Fruit fly (Drosophila melanogaster) whole organism, embryonic: ENCODE results near the gene zld.

Source experiments
- B-H1 ChIP-seq: fragments of 200-800 bp; sonication (Bioruptor generic); IDR thresholded peaks from 3 replicates; pipeline ENCODE4 v1.3.6; 2022; ENCODE audit warnings: missing biosample characterization, missing genetic modification characterization
- BtbVII ChIP-seq: fragments of 200-800 bp; sonication (Bioruptor generic); optimal IDR thresholded peaks from 3 replicates; lab custom pipeline; 2017; ENCODE audit warnings: missing biosample characterization, mild to moderate bottlenecking, missing genetic modification characterization
- CG10267 ChIP-seq: fragments of 200-800 bp; sonication (Bioruptor generic); optimal IDR thresholded peaks from 2 replicates; lab custom pipeline; 2018; ENCODE audit warnings: missing biosample characterization, mild to moderate bottlenecking, missing genetic modification characterization, moderate library complexity
- CG11247 ChIP-seq: fragments of 200-800 bp; sonication (Bioruptor generic); IDR thresholded peaks from 2 replicates; pipeline ENCODE4 v1.3.6; 2022; ENCODE audit warnings: missing biosample characterization, missing genetic modification characterization
- CG11398 ChIP-seq: fragments of 200-800 bp; sonication (Bioruptor generic); optimal IDR thresholded peaks from 2 replicates; lab custom pipeline; 2016; ENCODE audit warnings: missing biosample characterization, missing genetic modification characterization
- CG11560 ChIP-seq: fragments of 200-800 bp; sonication (Bioruptor generic); IDR thresholded peaks from 3 replicates; pipeline ENCODE4 v1.3.6; 2022; ENCODE audit warnings: missing biosample characterization, missing genetic modification characterization
- CG12299 ChIP-seq: fragments of 200-800 bp; sonication (Bioruptor generic); optimal IDR thresholded peaks from 2 replicates; lab custom pipeline; 2018; ENCODE audit warnings: missing biosample characterization, mild to moderate bottlenecking, missing genetic modification characterization
- CG12659 ChIP-seq: fragments of 200-800 bp; sonication (Bioruptor generic); optimal IDR thresholded peaks from 3 replicates; lab custom pipeline; 2017; ENCODE audit warnings: mild to moderate bottlenecking, missing biosample characterization, missing genetic modification reagents, missing genetic modification characterization
- CG12769 ChIP-seq: fragments of 200-800 bp; sonication (Bioruptor generic); optimal IDR thresholded peaks from 2 replicates; lab custom pipeline; 2019; ENCODE audit warnings: missing biosample characterization, mild to moderate bottlenecking, missing genetic modification characterization, moderate library complexity
- CG15514 ChIP-seq: fragments of 200-800 bp; sonication (Bioruptor generic); optimal IDR thresholded peaks from 3 replicates; lab custom pipeline; 2017; ENCODE audit warnings: missing biosample characterization, missing genetic modification characterization, mild to moderate bottlenecking, moderate library complexity, missing genetic modification reagents
- CG1647 ChIP-seq: fragments of 200-800 bp; sonication (Bioruptor generic); optimal IDR thresholded peaks from 3 replicates; lab custom pipeline; 2016; ENCODE audit warnings: missing biosample characterization, missing genetic modification characterization
- CG16815 ChIP-seq: fragments of 200-800 bp; sonication (Bioruptor generic); optimal IDR thresholded peaks from 3 replicates; lab custom pipeline; 2017; ENCODE audit warnings: missing biosample characterization, mild to moderate bottlenecking, missing genetic modification characterization
- CG18599 ChIP-seq: fragments of 200-800 bp; sonication (Bioruptor generic); optimal IDR thresholded peaks from 3 replicates; lab custom pipeline; 2017; ENCODE audit warnings: missing biosample characterization, missing genetic modification characterization, mild to moderate bottlenecking, moderate library complexity, missing genetic modification reagents
- CG18619 ChIP-seq: fragments of 200-800 bp; sonication (Bioruptor generic); optimal IDR thresholded peaks from 3 replicates; lab custom pipeline; 2017; ENCODE audit warnings: missing biosample characterization, mild to moderate bottlenecking, missing genetic modification characterization
- CG30431 ChIP-seq: fragments of 200-800 bp; sonication (Bioruptor generic); optimal IDR thresholded peaks from 2 replicates; lab custom pipeline; 2017; ENCODE audit warnings: missing biosample characterization, missing genetic modification characterization
- CG34376 ChIP-seq: fragments of 200-800 bp; sonication (Bioruptor generic); optimal IDR thresholded peaks from 2 replicates; lab custom pipeline; 2018; ENCODE audit warnings: missing biosample characterization, mild to moderate bottlenecking, missing genetic modification characterization
- CG4617 ChIP-seq: fragments of 200-800 bp; sonication (Bioruptor generic); optimal IDR thresholded peaks from 3 replicates; lab custom pipeline; 2016; ENCODE audit warnings: missing biosample characterization, missing genetic modification characterization, borderline replicate concordance
- CG4854 ChIP-seq: fragments of 200-800 bp; sonication (Bioruptor generic); optimal IDR thresholded peaks from 2 replicates; lab custom pipeline; 2016; ENCODE audit warnings: missing biosample characterization, missing genetic modification characterization, inconsistent platforms
- CG8290 ChIP-seq, 3 experiments: fragments of 200-800 bp; sonication (Bioruptor generic); optimal IDR thresholded peaks; 2 replicates each; lab custom pipeline; 2016 to 2019; ENCODE audit warnings: missing biosample characterization in 3 of 3, missing genetic modification characterization in 3 of 3, mild to moderate bottlenecking in 2 of 3, moderate library complexity in 1 of 3
- CG9727 ChIP-seq: fragments of 200-800 bp; sonication (Bioruptor generic); optimal IDR thresholded peaks from 3 replicates; lab custom pipeline; 2017; ENCODE audit warnings: missing biosample characterization, mild to moderate bottlenecking, missing genetic modification characterization
- D ChIP-seq, 2 experiments: fragments of 200-800 bp in 1 of 2; fragments of >200 bp in 1 of 2; sonication (Bioruptor generic) in 1 of 2; optimal IDR thresholded peaks; 2 replicates in 1 of 2; 3 replicates in 1 of 2; lab custom pipeline; 2017; ENCODE audit warnings: mild to moderate bottlenecking in 1 of 2, missing biosample characterization in 1 of 2, missing genetic modification characterization in 1 of 2, missing genetic modification reagents in 1 of 2
- Dfd ChIP-seq, 2 experiments: fragments of >200 bp; optimal IDR thresholded peaks; 2 replicates each; lab custom pipeline; 2017; ENCODE audit warnings: missing biosample characterization in 2 of 2, missing genetic modification characterization in 2 of 2
- Doc2 ChIP-seq: fragments of 200-800 bp; sonication (Bioruptor generic); IDR thresholded peaks from 2 replicates; pipeline ENCODE4 v1.3.6; 2022; ENCODE audit warnings: missing biosample characterization, missing genetic modification characterization
- Dp ChIP-seq: fragments of 200-800 bp; sonication (Bioruptor generic); optimal IDR thresholded peaks from 2 replicates; lab custom pipeline; 2018; ENCODE audit warnings: missing biosample characterization, mild to moderate bottlenecking, missing genetic modification characterization, moderate library complexity
- E2f2 ChIP-seq: fragments of 200-800 bp; sonication (Bioruptor generic); IDR thresholded peaks from 2 replicates; pipeline ENCODE4 v1.3.6; 2022; ENCODE audit warnings: missing biosample characterization, missing genetic modification characterization
- Ets97D ChIP-seq: fragments of 200-800 bp; sonication (Bioruptor generic); optimal IDR thresholded peaks from 3 replicates; lab custom pipeline; 2016; ENCODE audit warnings: missing biosample characterization, missing genetic modification characterization
- Gug ChIP-seq: fragments of 200-800 bp; sonication (Bioruptor generic); IDR thresholded peaks from 4 replicates; pipeline ENCODE4 v1.3.6; 2022; ENCODE audit warnings: missing biosample characterization, missing genetic modification characterization
- Med ChIP-seq: fragments of 200-800 bp; sonication (Bioruptor generic); peaks from one replicate; lab custom pipeline; 2016; ENCODE audit warnings: missing biosample characterization, missing genetic modification characterization, mild to moderate bottlenecking, inconsistent platforms, moderate library complexity
- Mes4 ChIP-seq: fragments of 200-800 bp; sonication (Bioruptor generic); optimal IDR thresholded peaks from 2 replicates; lab custom pipeline; 2016; ENCODE audit warnings: missing biosample characterization, missing genetic modification characterization
- Oaz ChIP-seq: fragments of 200-800 bp; sonication (Bioruptor generic); IDR thresholded peaks from 2 replicates; pipeline ENCODE4 v1.3.6; 2022; ENCODE audit warnings: missing biosample characterization, missing genetic modification characterization
- Pdp1 ChIP-seq, 2 experiments: fragments of 200-800 bp; sonication (Bioruptor generic); optimal IDR thresholded peaks; 3 replicates each; lab custom pipeline; 2016; ENCODE audit warnings: missing biosample characterization in 2 of 2, missing genetic modification characterization in 2 of 2, mild to moderate bottlenecking in 1 of 2, moderate library complexity in 1 of 2
- Ssrp ChIP-seq: fragments of 200-800 bp; sonication (Bioruptor generic); optimal IDR thresholded peaks from 2 replicates; lab custom pipeline; 2018; ENCODE audit warnings: missing biosample characterization, mild to moderate bottlenecking, missing genetic modification characterization, moderate library complexity
- amos ChIP-seq: fragments of 200-800 bp; sonication (Bioruptor generic); IDR thresholded peaks from 2 replicates; pipeline ENCODE4 v1.3.6; 2022; ENCODE audit warnings: missing biosample characterization, missing genetic modification characterization; ENCODE audit not compliant: partially characterized antibody
- ap ChIP-seq: fragments of 200-800 bp; sonication (Bioruptor generic); IDR thresholded peaks from 2 replicates; pipeline ENCODE4 v1.3.6; 2022; ENCODE audit warnings: missing biosample characterization, missing genetic modification characterization
- br ChIP-seq: fragments of >200 bp; optimal IDR thresholded peaks from 2 replicates; lab custom pipeline; 2017
- cg ChIP-seq: fragments of 200-800 bp; sonication (Bioruptor generic); optimal IDR thresholded peaks from 3 replicates; lab custom pipeline; 2019; ENCODE audit warnings: missing biosample characterization, mild to moderate bottlenecking, missing genetic modification characterization, moderate library complexity
- fd102C ChIP-seq: fragments of 200-800 bp; sonication (Bioruptor generic); optimal IDR thresholded peaks from 2 replicates; lab custom pipeline; 2018; ENCODE audit warnings: missing biosample characterization, mild to moderate bottlenecking, missing genetic modification characterization, moderate library complexity
- ham ChIP-seq: fragments of 200-800 bp; sonication (Bioruptor generic); IDR thresholded peaks from 2 replicates; pipeline ENCODE4 v1.3.6; 2022; ENCODE audit warnings: missing biosample characterization, missing genetic modification characterization
- jumu ChIP-seq: fragments of 200-800 bp; sonication (Bioruptor generic); optimal IDR thresholded peaks from 3 replicates; lab custom pipeline; 2016; ENCODE audit warnings: missing biosample characterization, missing genetic modification characterization
- knrl ChIP-seq: fragments of 200-800 bp; sonication (Bioruptor generic); IDR thresholded peaks from 3 replicates; pipeline ENCODE4 v1.3.6; 2022; ENCODE audit warnings: missing biosample characterization, missing genetic modification characterization; ENCODE audit not compliant: partially characterized antibody
- lov ChIP-seq, 2 experiments: fragments of 200-800 bp in 1 of 2; fragments of >200 bp in 1 of 2; sonication (Bioruptor generic) in 1 of 2; IDR thresholded peaks in 1 of 2; optimal IDR thresholded peaks in 1 of 2; 2 replicates in 1 of 2; 3 replicates in 1 of 2; pipeline versions ENCODE4 v1.3.6 to Lab custom; 2017 to 2022; ENCODE audit warnings: missing biosample characterization in 1 of 2, missing genetic modification characterization in 1 of 2
- phol ChIP-seq: fragments of 200-800 bp; sonication (Bioruptor generic); optimal IDR thresholded peaks from 3 replicates; lab custom pipeline; 2018; ENCODE audit warnings: missing biosample characterization, mild to moderate bottlenecking, missing genetic modification characterization, moderate library complexity
- pzg ChIP-seq: fragments of 200-800 bp; sonication (Bioruptor generic); optimal IDR thresholded peaks from 3 replicates; lab custom pipeline; 2018; ENCODE audit warnings: missing biosample characterization, mild to moderate bottlenecking, missing genetic modification characterization, moderate library complexity
- sd ChIP-seq: fragments of 200-800 bp; sonication (Bioruptor generic); optimal IDR thresholded peaks from 3 replicates; lab custom pipeline; 2018; ENCODE audit warnings: missing biosample characterization, mild to moderate bottlenecking, missing genetic modification characterization, moderate library complexity
- sna ChIP-seq: fragments of 200-800 bp; sonication (Bioruptor generic); IDR thresholded peaks from 2 replicates; pipeline ENCODE4 v1.3.6; 2022; ENCODE audit warnings: missing biosample characterization, missing genetic modification characterization; ENCODE audit not compliant: partially characterized antibody
- sob ChIP-seq: fragments of 200-800 bp; sonication (Bioruptor generic); IDR thresholded peaks from 2 replicates; pipeline ENCODE4 v1.3.6; 2022; ENCODE audit warnings: missing biosample characterization, missing genetic modification characterization
- stwl ChIP-seq: fragments of 200-800 bp; sonication (Bioruptor generic); optimal IDR thresholded peaks from 3 replicates; lab custom pipeline; 2018; ENCODE audit warnings: missing biosample characterization, mild to moderate bottlenecking, missing genetic modification characterization, moderate library complexity
- unc-4 ChIP-seq: fragments of 200-800 bp; sonication (Bioruptor generic); IDR thresholded peaks from 2 replicates; pipeline ENCODE4 v1.3.6; 2022; ENCODE audit warnings: missing biosample characterization, missing genetic modification characterization; ENCODE audit not compliant: partially characterized antibody

Gene zld

dm6 chrX:19745908-19746604, 37.3 kb downstream of the zld start, which contains the start of gene parvin (continued):
- TF ChIP-seq CG11247 (GFP tag; lab: Robert Waterston, UW) = no peak
- TF ChIP-seq CG12299 (tag; lab: Kevin White, UChicago) = no peak
- peak; percentile 36 for TF ChIP-seq CG15514 (GFP tag; lab: Kevin White, UChicago)
- peak; percentile 33 for TF ChIP-seq sd (tag; lab: Kevin White, UChicago)
- no peak for TF ChIP-seq Ssrp (tag; lab: Kevin White, UChicago)
- TF ChIP-seq CG18619 = no peak
- peak; percentile 1 for TF ChIP-seq phol (tag; lab: Kevin White, UChicago)
- TF ChIP-seq cg (GFP tag; lab: Kevin White, UChicago) = peak; percentile 82
- TF ChIP-seq pzg = peak; percentile 37
- TF ChIP-seq BtbVII (GFP tag; lab: Kevin White, UChicago) = peak; percentile 87
- no peak for TF ChIP-seq fd102C (GFP tag; lab: Kevin White, UChicago)
- TF ChIP-seq CG8290 (GFP tag; optimal IDR thresholded peaks at IDR 0.05; lab: Kevin White, UChicago) = no peak
- peak in 1 of 2 experiments; percentile 18 for TF ChIP-seq CG8290 (tag; optimal IDR thresholded peaks at IDR 0.05; lab: Kevin White, UChicago)
- peak; percentile 43 for TF ChIP-seq CG12769 (tag; lab: Kevin White, UChicago)
- peak; percentile 28 for TF ChIP-seq Med (GFP tag; lab: Kevin White, UChicago)
- TF ChIP-seq CG11560 (tag; lab: Robert Waterston, UW) = peak; percentile 62; the same call in 1 of the 3 replicates
- TF ChIP-seq Doc2 (GFP tag; lab: Robert Waterston, UW) = no peak
- peak; percentile 38 for TF ChIP-seq CG12659
- TF ChIP-seq Ets97D (GFP tag; lab: Kevin White, UChicago) = peak; percentile 5
- TF ChIP-seq CG16815 (GFP tag; lab: Kevin White, UChicago) = no peak
- peak; percentile 35 for TF ChIP-seq E2f2 (GFP tag; lab: Robert Waterston, UW)
- no peak for TF ChIP-seq Dfd (GFP tag; optimal IDR thresholded peaks at IDR 0.05; lab: Kevin White, UChicago)
- TF ChIP-seq amos = peak; percentile 32; the same call in 1 of the 2 replicates
- 0 out of 2 replicates have a peak, but pooled peaks have one; percentile 14 for TF ChIP-seq sna (GFP tag; lab: Robert Waterston, UW)
- peak; percentile 30 for TF ChIP-seq CG4617 (GFP tag; lab: Kevin White, UChicago)
- TF ChIP-seq ap (GFP tag; lab: Robert Waterston, UW) = no peak
- no peak for TF ChIP-seq lov (optimal IDR thresholded peaks at IDR 0.05; lab: Kevin White, UChicago)
- no peak for TF ChIP-seq lov (GFP tag; IDR thresholded peaks at IDR 0.05; lab: Robert Waterston, UW)
- no peak for TF ChIP-seq Gug
- peak; percentile 79 for TF ChIP-seq CG10267 (tag; lab: Kevin White, UChicago)
- TF ChIP-seq CG30431 = no peak
- TF ChIP-seq sob (GFP tag; lab: Robert Waterston, UW) = 0 out of 2 replicates have a peak, but pooled peaks have one; percentile 14
- TF ChIP-seq Pdp1 (GFP tag; optimal IDR thresholded peaks at IDR 0.05; lab: Kevin White, UChicago) = peak in 1 of 2 experiments; percentile 95
- TF ChIP-seq CG1647 = no peak
- TF ChIP-seq knrl (GFP tag; lab: Robert Waterston, UW) = peak; percentile 37; the same call in 1 of the 3 replicates
- peak; percentile 22 for TF ChIP-seq stwl (tag; lab: Kevin White, UChicago)
- TF ChIP-seq CG18599 (GFP tag; lab: Kevin White, UChicago) = no peak

- TF ChIP-seq Dp (peak; percentile 52), jumu (peak; percentile 78), Oaz (no peak), Mes4 (peak; percentile 34), D (optimal IDR thresholded peaks at IDR 0.05; lab: Kevin White, UChicago) (no peak), D (GFP tag; optimal IDR thresholded peaks at IDR 0.05; lab: Kevin White, UChicago) (no peak), unc-4 (GFP tag; lab: Robert Waterston, UW) (peak; percentile 91), CG11398 (GFP tag; lab: Kevin White, UChicago) (peak; percentile 59), CG4854 (GFP tag; lab: Kevin White, UChicago) (no peak), CG9727 (GFP tag; lab: Kevin White, UChicago) (peak; percentile 53), ham (GFP tag; lab: Robert Waterston, UW) (no peak), B-H1 (no peak), CG34376 (peak; percentile 59), br (lab: Kevin White, UChicago) (no peak)
Measured at dm6 chrX:19744003-19744488, 39.3 kb downstream of the zld start, which contains the start of the genes CG18809, COX6B, CG33932 and Rpp20. TSS of gene CG18809 (minus strand) at chrX:19744335. TSS of gene COX6B (minus strand) at chrX:19744335. TSS of gene CG33932 (plus strand) at chrX:19744431. TSS of gene Rpp20 (plus strand) at chrX:19744431.
